Fruit fly (Drosophila melanogaster) Kc167 (cell line): ENCODE results near the gene CG6712.

ENCODE experiments used
- Myc ChIP-seq: fragments of >200 bp; optimal IDR thresholded peaks from 2 replicates; lab custom pipeline; 2017; ENCODE audit warnings: missing external identifiers
- h ChIP-seq: fragments of >200 bp; optimal IDR thresholded peaks from 3 replicates; lab custom pipeline; 2018; ENCODE audit warnings: missing external identifiers
- insv ChIP-seq: fragments of >200 bp; optimal IDR thresholded peaks from 3 replicates; lab custom pipeline; 2018; ENCODE audit warnings: missing external identifiers

DNA sequence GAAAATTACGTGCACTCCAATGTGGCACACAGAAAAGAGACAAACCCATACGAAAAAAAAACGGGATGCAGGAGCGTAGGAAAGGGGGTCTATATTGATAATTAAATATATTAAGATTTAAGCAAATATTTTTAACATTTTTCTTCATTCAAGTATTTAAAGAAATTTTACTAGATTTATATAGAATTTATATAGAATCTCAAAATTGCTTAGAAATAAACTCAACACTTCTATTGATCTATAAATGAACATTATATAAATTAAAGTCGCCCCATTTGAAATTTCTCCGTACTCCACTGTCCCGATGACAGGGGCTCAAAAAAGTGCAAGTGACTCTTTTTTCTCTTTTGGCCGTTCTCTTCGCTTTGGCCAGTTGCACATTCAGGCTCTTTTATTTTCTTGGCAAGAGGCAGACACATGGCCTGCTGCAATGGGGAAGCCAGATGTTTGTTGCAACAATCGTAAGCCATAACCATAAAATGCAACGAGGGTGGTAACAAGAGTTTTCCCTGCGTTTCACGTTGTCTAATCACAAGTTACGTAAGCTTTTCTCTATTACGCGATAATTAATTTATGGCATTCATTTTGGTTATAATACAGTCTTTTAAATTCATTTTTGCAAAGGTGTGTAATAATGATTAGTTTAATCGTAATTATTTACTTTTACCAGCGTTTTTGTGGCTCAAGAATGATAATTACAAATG, 30.5 kb downstream of the CG6712 start:
- TF ChIP-seq h (lab: Kevin White, UChicago) (no peak), insv (lab: Kevin White, UChicago) (no peak), Myc (no peak)
